Fruit fly (Drosophila melanogaster): Measurements from ENCODE around the gene gammaTub23C.
A peak's percentile ranks its signal among the peaks of the same experiment; 100 is the strongest.

gammaTub23C gene

DNA sequence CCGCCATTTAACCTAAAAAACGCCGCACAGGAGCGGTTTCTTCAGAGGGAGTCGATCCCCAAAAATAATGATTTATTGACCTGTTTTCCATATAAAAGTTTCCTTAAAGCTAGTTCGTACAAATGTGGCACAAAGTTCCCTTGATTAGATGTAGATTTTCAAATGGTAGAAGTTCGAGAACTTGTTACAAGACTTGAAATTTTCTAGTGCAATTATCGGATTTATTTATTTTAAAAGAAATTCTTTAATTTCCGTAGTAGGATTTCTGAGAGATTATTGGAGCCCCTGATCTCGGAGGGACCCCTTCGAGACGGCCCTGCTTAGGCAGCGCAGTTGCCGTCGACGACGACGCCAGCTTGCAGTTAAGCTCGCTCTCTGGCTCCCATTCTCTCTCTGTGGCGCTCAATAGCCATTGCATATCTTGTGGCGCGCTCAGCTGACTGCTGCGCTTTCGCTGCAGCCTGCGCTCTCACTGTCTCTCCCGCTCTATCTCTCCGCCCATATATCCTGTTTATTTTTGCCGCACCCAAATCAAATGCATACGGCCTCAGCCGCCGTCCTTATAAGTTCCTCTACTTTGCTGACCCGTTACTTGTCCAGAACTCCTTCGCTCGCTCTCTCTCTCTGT lies 15.0 kb upstream of the gammaTub23C start (continued):
- TF ChIP-seq CG6654 (GFP tag; optimal IDR thresholded peaks at IDR 0.05) (no peak), CG13287 (GFP tag; IDR thresholded peaks at IDR 0.05; ENCODE audit: partially characterized antibody) (no peak), Blimp-1 (GFP tag; optimal IDR thresholded peaks at IDR 0.05) (no peak), CG33557 (GFP tag; optimal IDR thresholded peaks at IDR 0.05) (peak; percentile 20), Fer3 (tag; optimal IDR thresholded peaks at IDR 0.05) (no peak), CG17802 (tag; optimal IDR thresholded peaks at IDR 0.05) (no peak), run (tag; optimal IDR thresholded peaks at IDR 0.05) (no peak), CG10654 (GFP tag; optimal IDR thresholded peaks at IDR 0.05) (peak; percentile 43), CG12299 (tag; optimal IDR thresholded peaks at IDR 0.05) (no peak), CG7556 (GFP tag; optimal IDR thresholded peaks at IDR 0.05) (no peak), Gsc (GFP tag; IDR thresholded peaks at IDR 0.05) (peak; percentile 35; the same call in 1 of the 2 replicates), CG13424 (tag; optimal IDR thresholded peaks at IDR 0.05) (peak; percentile 50), CG30020 (tag; optimal IDR thresholded peaks at IDR 0.05) (no peak), CG1792 (GFP tag; optimal IDR thresholded peaks at IDR 0.05) (no peak), CG14441 (GFP tag; IDR thresholded peaks at IDR 0.05) (no peak), Hand (GFP tag; optimal IDR thresholded peaks at IDR 0.05) (no peak), Max (GFP tag; optimal IDR thresholded peaks at IDR 0.05) (no peak), CG9727 (GFP tag; optimal IDR thresholded peaks at IDR 0.05) (peak; percentile 36), CG11560 (tag; IDR thresholded peaks at IDR 0.05) (no peak), seq (GFP tag; IDR thresholded peaks at IDR 0.05) (no peak; the same call in 1 of the 2 replicates), CG10274 (GFP tag; optimal IDR thresholded peaks at IDR 0.05) (no peak), CG17328 (GFP tag; IDR thresholded peaks at IDR 0.05) (no peak), Taf1 (GFP tag; IDR thresholded peaks at IDR 0.05) (no peak), repo (GFP tag; optimal IDR thresholded peaks at IDR 0.05) (no peak), sima (GFP tag; optimal IDR thresholded peaks at IDR 0.05) (no peak), bab2 (GFP tag; optimal IDR thresholded peaks at IDR 0.05) (peak; percentile 4), peb (GFP tag; IDR thresholded peaks at IDR 0.05) (peak; percentile 47; the same call in 1 of the 2 replicates), unpg (GFP tag; optimal IDR thresholded peaks at IDR 0.05) (no peak), gem (tag; optimal IDR thresholded peaks at IDR 0.05) (peak; percentile 69), CG7839 (tag; optimal IDR thresholded peaks at IDR 0.05) (peak; percentile 72), CG3065 (GFP tag; optimal IDR thresholded peaks at IDR 0.05) (no peak), salm (tag; optimal IDR thresholded peaks at IDR 0.05) (no peak), Sry-δ (GFP tag; optimal IDR thresholded peaks at IDR 0.05) (no peak), sens-2 (GFP tag; IDR thresholded peaks at IDR 0.05) (no peak), HmgZ (tag; optimal IDR thresholded peaks at IDR 0.05) (no peak), CG17568 (GFP tag; optimal IDR thresholded peaks at IDR 0.05) (no peak), CG10267 (tag; optimal IDR thresholded peaks at IDR 0.05) (peak; percentile 47), Hr3 (GFP tag; optimal IDR thresholded peaks at IDR 0.05) (peak; percentile 6), CG2712 (tag; optimal IDR thresholded peaks at IDR 0.05) (peak; percentile 70), Xrp1 (GFP tag; IDR thresholded peaks at IDR 0.05) (peak; percentile 59; the same call in 1 of the 2 replicates), CG7271 (tag; optimal IDR thresholded peaks at IDR 0.05) (no peak), Lim3 (GFP tag; IDR thresholded peaks at IDR 0.05) (no peak), gsb-n (tag; optimal IDR thresholded peaks at IDR 0.05) (no peak), ash1 (GFP tag; optimal IDR thresholded peaks at IDR 0.05) (no peak), CG11456 (GFP tag; IDR thresholded peaks at IDR 0.05) (no peak), Ada2b (GFP tag; IDR thresholded peaks at IDR 0.05) (0 out of 2 replicates have a peak, but pooled peaks have one; percentile 3), dysf (GFP tag; IDR thresholded peaks at IDR 0.05) (peak; percentile 67; the same call in 2 of the 3 replicates), Side (GFP tag; optimal IDR thresholded peaks at IDR 0.05) (no peak), Doc2 (GFP tag; IDR thresholded peaks at IDR 0.05) (0 out of 2 replicates have a peak, but pooled peaks have one; percentile 33), zfh1 (GFP tag; IDR thresholded peaks at IDR 0.05) (peak; percentile 29; the same call in 1 of the 3 replicates)
